Fruit fly (Drosophila melanogaster): ENCODE results near the gene Ect3.

Gene Ect3

DNA sequence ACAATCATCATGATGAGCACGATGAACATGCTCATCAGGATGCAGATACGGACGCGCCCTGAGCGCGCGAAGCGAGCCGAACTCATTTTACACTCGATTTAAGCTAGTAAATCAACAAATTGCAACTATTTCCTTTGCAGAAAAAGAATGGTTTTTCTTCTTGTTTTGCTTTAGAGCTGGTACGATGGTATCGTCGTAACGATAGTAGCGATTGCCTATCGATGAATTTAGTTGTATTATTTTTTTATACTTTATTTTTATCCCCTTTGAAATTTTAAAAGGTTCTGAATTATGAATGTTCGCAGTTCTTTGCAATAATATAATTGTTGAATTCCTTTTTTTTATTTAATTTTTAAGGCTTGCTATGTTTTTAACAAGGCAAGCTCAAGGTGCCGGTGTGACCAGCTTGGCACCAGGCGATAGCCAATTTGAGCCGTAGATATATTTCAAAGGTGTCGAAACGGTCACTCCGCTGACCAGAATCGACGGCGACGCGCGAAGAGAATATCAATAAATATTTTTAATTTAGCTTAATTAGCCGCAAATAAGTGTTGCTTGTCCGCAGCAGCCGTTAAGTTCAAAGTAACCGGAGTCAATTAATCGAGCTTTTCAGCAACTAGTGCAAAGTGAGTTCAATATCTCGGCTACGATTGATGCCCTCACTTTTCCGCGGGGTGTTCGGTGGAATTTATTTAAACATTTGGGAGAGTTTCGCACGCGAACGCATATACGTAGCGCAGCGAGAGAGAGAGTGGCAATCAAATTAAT is 31.6 kb upstream of the Ect3 start, which contains the start of the genes CG12213 and GC1 (continued):
- TF ChIP-seq Ada2b (GFP tag; IDR thresholded peaks at IDR 0.05), result no peak
- no peak for TF ChIP-seq Camta (GFP tag; optimal IDR thresholded peaks at IDR 0.05)
- TF ChIP-seq CG6791 (GFP tag; IDR thresholded peaks at IDR 0.05; ENCODE audit: partially characterized antibody), result peak; percentile 94
- no peak for TF ChIP-seq CG1832 (GFP tag; optimal IDR thresholded peaks at IDR 0.05)
- no peak for TF ChIP-seq lov (optimal IDR thresholded peaks at IDR 0.05)
- no peak for TF ChIP-seq lov (GFP tag; IDR thresholded peaks at IDR 0.05)
- no peak for TF ChIP-seq sc (optimal IDR thresholded peaks at IDR 0.05)
- no peak for TF ChIP-seq sc (GFP tag; optimal IDR thresholded peaks at IDR 0.05)
- TF ChIP-seq prd (optimal IDR thresholded peaks at IDR 0.05), result no peak
- TF ChIP-seq prd (GFP tag; IDR thresholded peaks at IDR 0.05), result no peak
- peak; percentile 69 for TF ChIP-seq CG3847 (GFP tag; IDR thresholded peaks at IDR 0.05)
- no peak for TF ChIP-seq CG14014 (GFP tag; IDR thresholded peaks at IDR 0.05)
- no peak for TF ChIP-seq Sry-β (GFP tag; optimal IDR thresholded peaks at IDR 0.05)
- no peak for TF ChIP-seq CG9609 (GFP tag; optimal IDR thresholded peaks at IDR 0.05)
- TF ChIP-seq ems (GFP tag; optimal IDR thresholded peaks at IDR 0.05), result peak; percentile 34
- no peak for TF ChIP-seq Taf1 (GFP tag; IDR thresholded peaks at IDR 0.05)
- TF ChIP-seq MESR4 (GFP tag; optimal IDR thresholded peaks at IDR 0.05), result peak; percentile 69
- TF ChIP-seq CG17612 (GFP tag; IDR thresholded peaks at IDR 0.05), result no peak
- TF ChIP-seq CG9817 (tag; optimal IDR thresholded peaks at IDR 0.05), result no peak
- TF ChIP-seq CG13624 (GFP tag; optimal IDR thresholded peaks at IDR 0.05), result peak; percentile 35
- 0 out of 3 replicates have a peak, but pooled peaks have one; percentile 21 for TF ChIP-seq Dbx (GFP tag; IDR thresholded peaks at IDR 0.05)
- TF ChIP-seq lola (GFP tag; optimal IDR thresholded peaks at IDR 0.05), result peak in 1 of 3 experiments; percentile 44
- TF ChIP-seq Poxn (GFP tag; IDR thresholded peaks at IDR 0.05), result no peak
- no peak for TF ChIP-seq CG11456 (GFP tag; IDR thresholded peaks at IDR 0.05)
- TF ChIP-seq CG13424 (tag; optimal IDR thresholded peaks at IDR 0.05), result peak; percentile 4
- TF ChIP-seq crol (GFP tag; IDR thresholded peaks at IDR 0.05), result peak; percentile 72
- peak; percentile 17 for TF ChIP-seq CG7839 (tag; optimal IDR thresholded peaks at IDR 0.05)
- TF ChIP-seq Ravus (GFP tag; IDR thresholded peaks at IDR 0.05), result no peak
- no peak for TF ChIP-seq CG7928 (GFP tag; optimal IDR thresholded peaks at IDR 0.05)
- TF ChIP-seq her (GFP tag; optimal IDR thresholded peaks at IDR 0.05), result no peak
- TF ChIP-seq CG32532 (GFP tag; IDR thresholded peaks at IDR 0.05), result no peak
- peak; percentile 82 for TF ChIP-seq CG10267 (tag; optimal IDR thresholded peaks at IDR 0.05)
- no peak for TF ChIP-seq CG18619 (GFP tag; optimal IDR thresholded peaks at IDR 0.05)
- TF ChIP-seq D (optimal IDR thresholded peaks at IDR 0.05), result no peak
- TF ChIP-seq D (GFP tag; optimal IDR thresholded peaks at IDR 0.05), result no peak
- TF ChIP-seq CG11085 (GFP tag; IDR thresholded peaks at IDR 0.05), result no peak
- peak; percentile 4 for TF ChIP-seq CG10147 (GFP tag; optimal IDR thresholded peaks at IDR 0.05)
- no peak for TF ChIP-seq nom (GFP tag; optimal IDR thresholded peaks at IDR 0.05)
- no peak for TF ChIP-seq lab (GFP tag; optimal IDR thresholded peaks at IDR 0.05)
- TF ChIP-seq Ets97D (GFP tag; optimal IDR thresholded peaks at IDR 0.05), result peak; percentile 68
- no peak for TF ChIP-seq sr (GFP tag; IDR thresholded peaks at IDR 0.05)
- peak; percentile 99 for TF ChIP-seq Doc3 (GFP tag; IDR thresholded peaks at IDR 0.05; ENCODE audit: partially characterized antibody)
- no peak for TF ChIP-seq gsb (GFP tag; IDR thresholded peaks at IDR 0.05)
- TF ChIP-seq chif (GFP tag; optimal IDR thresholded peaks at IDR 0.05), result no peak
- TF ChIP-seq Nf-YB (GFP tag; optimal IDR thresholded peaks at IDR 0.05), result peak; percentile 39
- TF ChIP-seq Max (GFP tag; optimal IDR thresholded peaks at IDR 0.05), result peak; percentile 55
- TF ChIP-seq h (optimal IDR thresholded peaks at IDR 0.05), result no peak
- TF ChIP-seq CG10431 (GFP tag; optimal IDR thresholded peaks at IDR 0.05), result no peak
- TF ChIP-seq zfh2 (GFP tag; optimal IDR thresholded peaks at IDR 0.05), result peak; percentile 16
- TF ChIP-seq CG12942 (GFP tag; optimal IDR thresholded peaks at IDR 0.05), result no peak
- no peak for TF ChIP-seq Six4 (GFP tag; optimal IDR thresholded peaks at IDR 0.05)

Measured in whole organism, embryonic.